Worm (Caenorhabditis elegans) whole organism, L4/young adult: Measurements from ENCODE around the gene hot-7.

ENCODE experiments used
- W03F9.2 ChIP-seq: fragments of 150-350 bp; optimal IDR thresholded peaks from 2 replicates; lab custom pipeline; 2014; ENCODE audit warnings: missing biosample characterization, missing genetic modification characterization
- him-1 ChIP-seq: sonication (generic microtip); optimal IDR thresholded peaks from 2 replicates; lab custom pipeline; 2016; ENCODE audit warnings: missing genotype, missing genetic modification reagents, missing genetic modification characterization, missing compliant biosample characterization

- TF ChIP-seq W03F9.2, result no peak
- no peak for TF ChIP-seq him-1
Observed at ce11 chrII:14218142-14218541, 6.9 kb downstream of the hot-7 start.
